Fruit fly (Drosophila melanogaster): ENCODE measurements around the gene Ptpmeg.
A peak's percentile ranks its signal among the peaks of the same experiment; 100 is the strongest.

Gene Ptpmeg

dm6 chr3L:327833-328232 lies at the start of gene Ptpmeg, which contains the start of gene Atac3:
Gene Ptpmeg (plus strand): TSS chr3L:328097.
Gene Atac3 (minus strand): TSS chr3L:327992.
- TF ChIP-seq dl (GFP tag; optimal IDR thresholded peaks at IDR 0.05; ENCODE audit: insufficient read depth in 1 of 2, partially characterized antibody in 2 of 2) = no peak
- no peak for TF ChIP-seq sage (GFP tag; optimal IDR thresholded peaks at IDR 0.05)
- peak; percentile 29 for TF ChIP-seq Myc (optimal IDR thresholded peaks at IDR 0.05)
- no peak for TF ChIP-seq OdsH (GFP tag; optimal IDR thresholded peaks at IDR 0.05)

DNA sequence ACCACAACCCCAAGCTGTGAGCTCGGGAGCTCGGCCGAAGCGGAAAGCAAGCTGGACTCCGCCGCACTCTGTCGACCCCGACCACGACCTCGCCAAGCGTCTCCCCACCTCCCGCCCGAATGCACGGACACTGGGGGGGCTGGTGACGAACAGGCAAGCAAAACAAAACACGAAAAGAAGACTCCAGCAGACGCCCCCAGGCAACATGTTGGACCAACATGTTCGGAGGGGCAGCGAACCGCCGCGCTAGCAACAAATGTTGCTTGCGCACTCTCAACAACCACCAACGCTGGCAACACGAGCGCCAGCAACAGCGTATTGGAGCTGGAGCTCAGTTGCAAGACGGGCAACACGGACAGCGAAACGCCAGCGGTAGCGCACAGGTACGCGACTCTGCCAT lies 45.6 kb upstream of the Ptpmeg start:
- TF ChIP-seq Vsx2 (GFP tag; optimal IDR thresholded peaks at IDR 0.05; ENCODE audit: partially characterized antibody) = no peak
- no peak for TF ChIP-seq sv (GFP tag; optimal IDR thresholded peaks at IDR 0.05)
- TF ChIP-seq fru (GFP tag; optimal IDR thresholded peaks at IDR 0.05) = no peak
- peak; percentile 90 for TF ChIP-seq psq (GFP tag; optimal IDR thresholded peaks at IDR 0.05)
- TF ChIP-seq CrebA (GFP tag; optimal IDR thresholded peaks at IDR 0.05; ENCODE audit: borderline replicate concordance) = no peak
- no peak for TF ChIP-seq Hnf4 (GFP tag; optimal IDR thresholded peaks at IDR 0.05)
- no peak for TF ChIP-seq ey (GFP tag; optimal IDR thresholded peaks at IDR 0.05)
- TF ChIP-seq sage (GFP tag; optimal IDR thresholded peaks at IDR 0.05) = no peak
- TF ChIP-seq Dif (GFP tag; optimal IDR thresholded peaks at IDR 0.05; ENCODE audit: partially characterized antibody) = peak; percentile 16
- no peak for TF ChIP-seq N (GFP tag; optimal IDR thresholded peaks at IDR 0.05)

DNA sequence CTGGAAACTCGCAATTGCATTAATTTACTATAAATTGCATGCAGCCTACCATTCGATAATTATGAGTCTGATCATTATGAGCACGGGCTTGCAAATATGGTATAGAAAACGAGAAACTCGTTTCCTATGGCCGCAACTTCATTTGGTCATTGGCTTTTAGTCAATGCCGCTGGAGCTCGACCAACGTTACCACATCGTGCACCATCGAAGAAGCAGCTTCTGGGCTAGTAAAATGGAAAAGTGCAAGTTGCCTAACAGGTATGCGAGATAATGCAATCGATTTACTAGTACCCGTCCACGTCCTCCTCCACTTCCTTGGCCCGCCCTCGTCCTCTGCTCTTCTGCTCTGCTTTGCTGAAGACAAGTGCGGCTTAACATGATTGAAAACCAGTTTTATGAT lies 43.6 kb upstream of the Ptpmeg start:
- no peak for TF ChIP-seq CG9705 (GFP tag; optimal IDR thresholded peaks at IDR 0.05)
- no peak for TF ChIP-seq psq (GFP tag; optimal IDR thresholded peaks at IDR 0.05)
- no peak for TF ChIP-seq CrebA (GFP tag; optimal IDR thresholded peaks at IDR 0.05; ENCODE audit: borderline replicate concordance)
- no peak for TF ChIP-seq HLH106 (tag; optimal IDR thresholded peaks at IDR 0.05)
- no peak for TF ChIP-seq rgr (GFP tag; optimal IDR thresholded peaks at IDR 0.05)
- no peak for TF ChIP-seq Abd-B (GFP tag; optimal IDR thresholded peaks at IDR 0.05)
- TF ChIP-seq Jra (GFP tag; optimal IDR thresholded peaks at IDR 0.05) = no peak
- no peak for TF ChIP-seq dl (GFP tag; optimal IDR thresholded peaks at IDR 0.05; ENCODE audit: insufficient read depth in 1 of 2, partially characterized antibody in 2 of 2)
- no peak for TF ChIP-seq OdsH (GFP tag; optimal IDR thresholded peaks at IDR 0.05)
- TF ChIP-seq Dfd (GFP tag; optimal IDR thresholded peaks at IDR 0.05) = no peak
- no peak for TF ChIP-seq pan (optimal IDR thresholded peaks at IDR 0.05)
- no peak for TF ChIP-seq tai (GFP tag; optimal IDR thresholded peaks at IDR 0.05)
- no peak for TF ChIP-seq GATAd (GFP tag; optimal IDR thresholded peaks at IDR 0.05)
- no peak for TF ChIP-seq lola (GFP tag; optimal IDR thresholded peaks at IDR 0.05)
- TF ChIP-seq woc (GFP tag; optimal IDR thresholded peaks at IDR 0.05) = no peak
- no peak for TF ChIP-seq Myc (optimal IDR thresholded peaks at IDR 0.05)

dm6 chr3L:291583-292145 lies 36.2 kb upstream of the Ptpmeg start:
- TF ChIP-seq sv (GFP tag; optimal IDR thresholded peaks at IDR 0.05) = no peak
- TF ChIP-seq HLH106 (tag; optimal IDR thresholded peaks at IDR 0.05) = no peak
- no peak for TF ChIP-seq dsf (GFP tag; optimal IDR thresholded peaks at IDR 0.05; ENCODE audit: borderline replicate concordance)
- no peak for TF ChIP-seq Mio (GFP tag; optimal IDR thresholded peaks at IDR 0.05)
- no peak for TF ChIP-seq foxo (GFP tag; optimal IDR thresholded peaks at IDR 0.05)
- TF ChIP-seq Jra (GFP tag; optimal IDR thresholded peaks at IDR 0.05) = no peak
- TF ChIP-seq Myc (optimal IDR thresholded peaks at IDR 0.05) = peak; percentile 72
- peak; percentile 72 for TF ChIP-seq N (GFP tag; optimal IDR thresholded peaks at IDR 0.05)
- TF ChIP-seq Vsx2 (GFP tag; optimal IDR thresholded peaks at IDR 0.05; ENCODE audit: partially characterized antibody) = peak; percentile 53
- no peak for TF ChIP-seq GATAd (GFP tag; optimal IDR thresholded peaks at IDR 0.05)
- no peak for TF ChIP-seq fru (GFP tag; optimal IDR thresholded peaks at IDR 0.05)
- TF ChIP-seq lola (GFP tag; optimal IDR thresholded peaks at IDR 0.05) = no peak
- no peak for TF ChIP-seq rgr (GFP tag; optimal IDR thresholded peaks at IDR 0.05)
- TF ChIP-seq Dif (GFP tag; optimal IDR thresholded peaks at IDR 0.05; ENCODE audit: partially characterized antibody) = peak; percentile 15
- TF ChIP-seq brk (GFP tag; optimal IDR thresholded peaks at IDR 0.05) = no peak
- TF ChIP-seq dmrt93B (GFP tag; optimal IDR thresholded peaks at IDR 0.05) = no peak
- no peak for TF ChIP-seq CG32264 (GFP tag; optimal IDR thresholded peaks at IDR 0.05)
- no peak for TF ChIP-seq Abd-B (GFP tag; optimal IDR thresholded peaks at IDR 0.05)
- peak; percentile 10 for TF ChIP-seq Hr78 (GFP tag; optimal IDR thresholded peaks at IDR 0.05)
- no peak for TF ChIP-seq br (GFP tag; optimal IDR thresholded peaks at IDR 0.05)
- TF ChIP-seq Dfd (GFP tag; optimal IDR thresholded peaks at IDR 0.05) = no peak
- TF ChIP-seq CrebA (GFP tag; optimal IDR thresholded peaks at IDR 0.05; ENCODE audit: borderline replicate concordance) = no peak
- no peak for TF ChIP-seq OdsH (GFP tag; optimal IDR thresholded peaks at IDR 0.05)

All from whole organism, wandering third instar larva.